Fruit fly (Drosophila melanogaster): ENCODE results near the gene Pez.
A peak's percentile ranks its signal among the peaks of the same experiment; 100 is the strongest.

The Pez gene

dm6 chr2L:6354231-6354630 is 15.8 kb upstream of the Pez start, which contains the start of gene ppk7:
Gene ppk7, minus strand, starts transcription at chr2L:6354331.
- no peak for TF ChIP-seq noc (tag; optimal IDR thresholded peaks at IDR 0.05)

dm6 chr2L:6351809-6352182 is 13.3 kb upstream of the Pez start:
- peak; percentile 98 for TF ChIP-seq noc (tag; optimal IDR thresholded peaks at IDR 0.05)

dm6 chr2L:6350984-6351808 is 12.7 kb upstream of the Pez start, which contains the start of gene CG9498:
Gene CG9498, minus strand, starts transcription at chr2L:6351034.
- peak; percentile 97 for TF ChIP-seq noc (tag; optimal IDR thresholded peaks at IDR 0.05)

dm6 chr2L:6348327-6348726 is 9.9 kb upstream of the Pez start, which contains the start of gene CG9497:
Gene CG9497, minus strand, starts transcription at chr2L:6348427.
- TF ChIP-seq noc (tag; optimal IDR thresholded peaks at IDR 0.05): no peak

- peak; percentile 47 for TF ChIP-seq noc (tag; optimal IDR thresholded peaks at IDR 0.05)
These were observed 4.8 kb upstream of the Pez start for dm6 chr2L:6343084-6343873.

- no peak for TF ChIP-seq noc (tag; optimal IDR thresholded peaks at IDR 0.05)
These were observed 2.8 kb upstream of the Pez start for dm6 chr2L:6341246-6341645.

- no peak for TF ChIP-seq noc (tag; optimal IDR thresholded peaks at IDR 0.05)
These were observed 1.8 kb upstream of the Pez start for dm6 chr2L:6340222-6340725.

dm6 chr2L:6339010-6339897 is 783 bp upstream of the Pez start:
- TF ChIP-seq noc (tag; optimal IDR thresholded peaks at IDR 0.05): peak; percentile 54

- TF ChIP-seq noc (tag; optimal IDR thresholded peaks at IDR 0.05): no peak
These were observed 566 bp downstream of the Pez start for dm6 chr2L:6337843-6338366.

- no peak for TF ChIP-seq noc (tag; optimal IDR thresholded peaks at IDR 0.05)
These were observed 14.1 kb downstream of the Pez start for dm6 chr2L:6324386-6324744.

dm6 chr2L:6323536-6324385 is 14.7 kb downstream of the Pez start, which contains the start of gene PDZ-GEF:
Gene PDZ-GEF, plus strand, starts transcription at chr2L:6323767.
- no peak for TF ChIP-seq noc (tag; optimal IDR thresholded peaks at IDR 0.05)

- no peak for TF ChIP-seq noc (tag; optimal IDR thresholded peaks at IDR 0.05)
These were observed 19.4 kb downstream of the Pez start for dm6 chr2L:6319068-6319467.

- no peak for TF ChIP-seq noc (tag; optimal IDR thresholded peaks at IDR 0.05)
These were observed 28.6 kb downstream of the Pez start for dm6 chr2L:6309879-6310278.

dm6 chr2L:6308651-6309050 is 29.8 kb downstream of the Pez start, which contains the start of the genes CG43922 and CG13984:
Gene CG43922, minus strand, starts transcription at chr2L:6308751.
Gene CG13984, plus strand, starts transcription at chr2L:6308819.
- TF ChIP-seq noc (tag; optimal IDR thresholded peaks at IDR 0.05): no peak

All from whole organism, larva.